Fruit fly (Drosophila melanogaster) whole organism: ENCODE data around the gene Elo68beta.

Experiments
- CG8478 ChIP-seq: fragments of >200 bp; optimal IDR thresholded peaks from 2 replicates; lab custom pipeline; 2018; ENCODE audit warnings: inconsistent platforms
- Dll ChIP-seq: fragments of >200 bp; optimal IDR thresholded peaks from 2 replicates; lab custom pipeline; 2017

- no peak for TF ChIP-seq CG8478 (lab: Kevin White, UChicago)
- no peak for TF ChIP-seq Dll (lab: Kevin White, UChicago)
Observed at dm6 chr3L:11052760-11053259, 48.7 kb downstream of the Elo68beta start.
